Worm (Caenorhabditis elegans): ENCODE data around the gene ddx-35.

DNA sequence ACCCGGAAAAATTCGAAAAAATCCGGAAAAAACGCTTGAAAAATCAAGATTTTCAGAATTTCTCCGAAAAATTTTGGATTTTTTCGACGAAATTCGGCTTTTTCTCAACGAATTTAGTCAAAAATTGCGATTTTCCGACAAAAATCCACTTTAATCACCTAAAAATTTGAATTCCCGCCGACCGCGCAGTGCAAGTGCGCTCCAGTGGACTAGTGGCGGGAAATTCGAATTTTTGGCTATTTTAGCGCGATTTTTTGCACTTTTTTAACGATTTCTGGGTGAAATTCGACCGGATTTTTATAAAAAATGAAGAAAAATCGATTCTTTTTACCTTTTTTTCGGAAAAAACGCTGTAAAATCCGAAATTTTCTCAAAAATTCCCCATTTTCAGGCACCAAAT is 19.8 kb downstream of the ddx-35 start:
- TF ChIP-seq snpc-4 (GFP tag; optimal IDR thresholded peaks at IDR 0.05) (no peak), snpc-4 (tag; optimal IDR thresholded peaks at IDR 0.05) (no peak), ama-1 (optimal IDR thresholded peaks at IDR 0.05) (no peak), ama-1 (GFP tag; optimal IDR thresholded peaks at IDR 0.05) (no peak), cebp-2 (GFP tag; IDR thresholded peaks at IDR 0.05) (no peak), lin-40 (tag; optimal IDR thresholded peaks at IDR 0.05) (no peak), nhr-179 (tag; optimal IDR thresholded peaks at IDR 0.05) (no peak), ets-4 (GFP tag; optimal IDR thresholded peaks at IDR 0.05) (no peak), F23B12.7 (tag; optimal IDR thresholded peaks at IDR 0.05; ENCODE audit: insufficient read depth) (no peak), snpc-1.3 (tag; optimal IDR thresholded peaks at IDR 0.05; ENCODE audit: insufficient read depth) (no peak), ztf-25 (GFP tag; IDR thresholded peaks at IDR 0.05) (no peak), Y95B8A.8 (GFP tag; IDR thresholded peaks at IDR 0.05) (no peak), dpff-1 (tag; optimal IDR thresholded peaks at IDR 0.05) (no peak)
